Fruit fly (Drosophila melanogaster): ENCODE measurements around the gene CG8176.

- TF ChIP-seq Dll (optimal IDR thresholded peaks at IDR 0.05) (no peak), EcR (GFP tag; optimal IDR thresholded peaks at IDR 0.05) (no peak), pan (optimal IDR thresholded peaks at IDR 0.05) (no peak), CG8478 (optimal IDR thresholded peaks at IDR 0.05) (no peak)
Observed at dm6 chr3R:9480396-9480795, 35.4 kb upstream of the CG8176 start.

Measured in whole organism.